Worm (Caenorhabditis elegans): ENCODE measurements around the gene serp-1.1.

serp-1.1 gene

ce11 chrX:15831537-15831936, 9.8 kb upstream of the serp-1.1 start:
- TF ChIP-seq die-1 (tag; optimal IDR thresholded peaks at IDR 0.05) = no peak
- TF ChIP-seq pbrm-1 (GFP tag; IDR thresholded peaks at IDR 0.05) = no peak
- no peak for TF ChIP-seq snpc-4 (GFP tag; optimal IDR thresholded peaks at IDR 0.05)
- TF ChIP-seq snpc-4 (tag; optimal IDR thresholded peaks at IDR 0.05) = no peak
- TF ChIP-seq lin-40 (tag; optimal IDR thresholded peaks at IDR 0.05) = no peak
- TF ChIP-seq atf-7 (tag; optimal IDR thresholded peaks at IDR 0.05) = no peak
- TF ChIP-seq F55B11.4 (tag; optimal IDR thresholded peaks at IDR 0.05; ENCODE audit: borderline replicate concordance, insufficient read depth) = no peak
- no peak for TF ChIP-seq him-1 (tag; optimal IDR thresholded peaks at IDR 0.05)

- TF ChIP-seq unc-130 (GFP tag; optimal IDR thresholded peaks at IDR 0.05) (no peak), aptf-2 (GFP tag; conservative IDR thresholded peaks at IDR 0.05) (no peak), ekl-4 (GFP tag; IDR thresholded peaks at IDR 0.05) (no peak), ccch-3 (GFP tag; optimal IDR thresholded peaks at IDR 0.05) (no peak), nhr-80 (tag; optimal IDR thresholded peaks at IDR 0.05) (peak; percentile 69), C17E4.6 (GFP tag; IDR thresholded peaks at IDR 0.05) (no peak)
Measured at ce11 chrX:15838496-15838948, 2.9 kb upstream of the serp-1.1 start, which contains the start of gene acox-1.6. acox-1.6 (minus strand) TSS chrX:15838546.

- TF ChIP-seq ceh-27 (GFP tag; optimal IDR thresholded peaks at IDR 0.05) (no peak), ZK185.1 (tag; optimal IDR thresholded peaks at IDR 0.05; ENCODE audit: poor library complexity, severe bottlenecking) (peak; percentile 38), rpc-1 (optimal IDR thresholded peaks at IDR 0.05) (no peak), rpc-1 (tag; optimal IDR thresholded peaks at IDR 0.05) (no peak), snpc-4 (GFP tag; optimal IDR thresholded peaks at IDR 0.05) (no peak), snpc-4 (tag; optimal IDR thresholded peaks at IDR 0.05) (peak in 2 of 4 experiments; percentile 21 to 41), akir-1 (GFP tag; optimal IDR thresholded peaks at IDR 0.05) (no peak), B0019.2 (GFP tag; conservative IDR thresholded peaks at IDR 0.05) (no peak), F33H1.4 (GFP tag; IDR thresholded peaks at IDR 0.05) (no peak), nhr-80 (tag; optimal IDR thresholded peaks at IDR 0.05) (peak; percentile 98), let-607 (tag; optimal IDR thresholded peaks at IDR 0.05) (peak; percentile 99), Y53F4B.3 (GFP tag; IDR thresholded peaks at IDR 0.05) (no peak), cebp-1 (GFP tag; IDR thresholded peaks at IDR 0.05) (no peak), cebp-1 (tag; optimal IDR thresholded peaks at IDR 0.05) (peak; percentile 32), hsf-1 (GFP tag; IDR thresholded peaks at IDR 0.05) (no peak), tbp1 (GFP tag; optimal IDR thresholded peaks at IDR 0.05) (peak; percentile 39), gei-17 (GFP tag; optimal IDR thresholded peaks at IDR 0.05) (peak; percentile 25), repo-1 (tag; optimal IDR thresholded peaks at IDR 0.05) (peak; percentile 30), F22D6.2 (tag; optimal IDR thresholded peaks at IDR 0.05) (peak; percentile 22), him-1 (tag; optimal IDR thresholded peaks at IDR 0.05) (no peak), snpc-1.1 (tag; optimal IDR thresholded peaks at IDR 0.05; ENCODE audit: insufficient read depth) (no peak), ztf-22 (GFP tag; optimal IDR thresholded peaks at IDR 0.05) (peak; percentile 35), ceh-58 (GFP tag; IDR thresholded peaks at IDR 0.05) (no peak), pha-4 (tag; optimal IDR thresholded peaks at IDR 0.05) (peak; percentile 60), C06A6.2 (GFP tag; conservative IDR thresholded peaks at IDR 0.05) (0 out of 2 replicates have a peak, but pooled peaks have one; percentile 40), mel-28 (tag; optimal IDR thresholded peaks at IDR 0.05; ENCODE audit: borderline replicate concordance) (no peak), Y53G8AR.9 (GFP tag; conservative IDR thresholded peaks at IDR 0.05) (no peak), madf-10 (tag; optimal IDR thresholded peaks at IDR 0.05) (peak; percentile 66), rec-8 (tag; optimal IDR thresholded peaks at IDR 0.05) (no peak), K11D2.4 (GFP tag; IDR thresholded peaks at IDR 0.05) (no peak), Y56A3A.18 (GFP tag; IDR thresholded peaks at IDR 0.05) (peak; percentile 47; the same call in 1 of the 2 replicates), ets-4 (GFP tag; optimal IDR thresholded peaks at IDR 0.05) (peak; percentile 74), nhr-90 (tag; optimal IDR thresholded peaks at IDR 0.05) (peak; percentile 68), atf-7 (tag; optimal IDR thresholded peaks at IDR 0.05) (peak; percentile 94), cebp-2 (GFP tag; IDR thresholded peaks at IDR 0.05) (no peak), madf-3 (GFP tag; IDR thresholded peaks at IDR 0.05) (no peak)
Measured at ce11 chrX:15842492-15842891, 1.1 kb downstream of the serp-1.1 start.

Data from whole organism, young adult.